Worm (Caenorhabditis elegans): ENCODE results near the gene F42D1.4.

DNA sequence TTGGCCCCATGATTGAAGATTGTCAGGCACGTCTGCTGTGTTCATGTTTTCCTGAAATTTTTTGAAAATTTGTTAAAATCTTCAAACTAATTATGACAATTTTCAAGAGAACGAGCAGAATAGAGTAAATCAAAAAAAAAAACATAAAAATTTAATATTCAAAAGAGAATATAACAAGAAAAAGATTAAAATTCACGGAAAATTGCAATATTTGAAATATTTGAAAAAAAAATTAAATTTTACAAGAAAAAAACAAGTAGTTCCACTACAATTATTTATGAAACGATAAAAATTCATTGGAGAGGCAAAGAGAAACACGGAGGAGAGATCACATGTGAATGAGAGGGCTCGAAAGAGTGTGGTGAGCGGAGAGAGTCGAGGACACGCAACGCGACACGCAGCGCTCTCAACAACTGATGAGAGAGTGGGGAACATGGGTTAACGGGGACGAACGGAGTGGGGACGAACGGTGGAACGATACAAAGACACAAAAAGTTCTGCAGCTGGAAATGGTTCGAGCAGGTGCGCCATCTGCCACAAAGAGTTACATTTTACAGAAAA is 17.5 kb downstream of the F42D1.4 start, which contains the start of gene mbk-1:
- TF ChIP-seq syd-9 (tag; optimal IDR thresholded peaks at IDR 0.05) (peak; percentile 8), hlh-8 (tag; optimal IDR thresholded peaks at IDR 0.05) (peak; percentile 0), ceh-24 (tag; optimal IDR thresholded peaks at IDR 0.05) (no peak), unc-42 (tag; optimal IDR thresholded peaks at IDR 0.05) (peak; percentile 28), ama-1 (optimal IDR thresholded peaks at IDR 0.05) (no peak), lin-11 (tag; optimal IDR thresholded peaks at IDR 0.05) (no peak), odd-2 (tag; optimal IDR thresholded peaks at IDR 0.05) (no peak), sox-2 (GFP tag; IDR thresholded peaks at IDR 0.05) (no peak), nhr-11 (tag; optimal IDR thresholded peaks at IDR 0.05) (no peak), ceh-18 (tag; optimal IDR thresholded peaks at IDR 0.05) (peak; percentile 38), dmd-4 (tag; optimal IDR thresholded peaks at IDR 0.05; ENCODE audit: borderline replicate concordance) (no peak), pat-9 (tag; optimal IDR thresholded peaks at IDR 0.05) (no peak), unc-86 (tag; optimal IDR thresholded peaks at IDR 0.05) (no peak), rnt-1 (tag; optimal IDR thresholded peaks at IDR 0.05) (no peak)
